Worm (Caenorhabditis elegans) whole organism, L2 larva: Measurements from ENCODE around the gene nas-10.

Source experiments
- F13H6.1 ChIP-seq: sonication (generic microtip); optimal IDR thresholded peaks from 2 replicates; lab custom pipeline; 2016; ENCODE audit warnings: missing genetic modification characterization, missing compliant biosample characterization
- ZK546.5 ChIP-seq: sonication (generic microtip); optimal IDR thresholded peaks from 2 replicates; lab custom pipeline; 2017; ENCODE audit warnings: missing biosample characterization, missing genetic modification characterization
- alr-1 ChIP-seq: fragments of 150-350 bp; optimal IDR thresholded peaks from 2 replicates; lab custom pipeline; 2014; ENCODE audit warnings: missing biosample characterization, missing genetic modification characterization
- aly-2 ChIP-seq: fragments of 150-350 bp; optimal IDR thresholded peaks from 2 replicates; lab custom pipeline; 2014; ENCODE audit warnings: missing biosample characterization, missing genetic modification characterization
- crh-2 ChIP-seq: sonication (generic microtip); optimal IDR thresholded peaks from 2 replicates; lab custom pipeline; 2017; ENCODE audit warnings: missing biosample characterization, missing genetic modification characterization
- egl-27 ChIP-seq: sonication (generic microtip); optimal IDR thresholded peaks from 3 replicates; lab custom pipeline; 2017; ENCODE audit warnings: missing biosample characterization, missing genetic modification reagents, missing genetic modification characterization
- fos-1 ChIP-seq: fragments of 150-350 bp; optimal IDR thresholded peaks from 2 replicates; lab custom pipeline; 2014; ENCODE audit warnings: missing biosample characterization, missing genetic modification characterization
- lin-11 ChIP-seq: fragments of 150-350 bp; sonication (generic microtip); optimal IDR thresholded peaks from 2 replicates; lab custom pipeline; 2014; ENCODE audit warnings: missing biosample characterization, missing genetic modification characterization, inconsistent platforms, mixed read lengths
- nhr-12 ChIP-seq: fragments of 150-350 bp; optimal IDR thresholded peaks from 2 replicates; lab custom pipeline; 2014; ENCODE audit warnings: missing biosample characterization, missing genetic modification characterization
- nhr-77 ChIP-seq: fragments of 150-350 bp; optimal IDR thresholded peaks from 2 replicates; lab custom pipeline; 2014; ENCODE audit warnings: missing biosample characterization, missing genetic modification characterization
- skn-1 ChIP-seq: sonication (generic microtip); optimal IDR thresholded peaks from 2 replicates; lab custom pipeline; 2017; ENCODE audit warnings: missing biosample characterization, missing genetic modification characterization
- sma-9 ChIP-seq, 2 experiments: fragments of 150-350 bp in 1 of 2; sonication (generic microtip) in 1 of 2; optimal IDR thresholded peaks; 2 replicates each; lab custom pipeline; 2014 to 2016; ENCODE audit warnings: missing genetic modification characterization in 2 of 2, mild to moderate bottlenecking in 1 of 2, missing biosample characterization in 1 of 2, missing compliant biosample characterization in 1 of 2, missing genetic modification reagents in 1 of 2, moderate library complexity in 1 of 2
- unc-62 ChIP-seq: fragments of 150-350 bp; optimal IDR thresholded peaks from 2 replicates; lab custom pipeline; 2014; ENCODE audit warnings: missing biosample characterization, missing genetic modification reagents, missing genetic modification characterization
- ztf-11 ChIP-seq: sonication (generic microtip); optimal IDR thresholded peaks from 2 replicates; lab custom pipeline; 2017; ENCODE audit warnings: missing biosample characterization, missing genetic modification characterization

ce11 chrX:10919613-10920012 lies 43.7 kb downstream of the nas-10 start, which contains the start of gene nstp-9:
- TF ChIP-seq nhr-77 (tag; lab: Kevin White, UChicago), result no peak
- TF ChIP-seq ztf-11 (tag; lab: Kevin White, UChicago), result no peak
- no peak for TF ChIP-seq F13H6.1 (tag; lab: Kevin White, UChicago)
- TF ChIP-seq alr-1 (tag; lab: Kevin White, UChicago), result no peak
- TF ChIP-seq nhr-12, result no peak
- no peak for TF ChIP-seq aly-2 (tag; lab: Kevin White, UChicago)
- no peak for TF ChIP-seq unc-62 (GFP tag; lab: Kevin White, UChicago)
- no peak for TF ChIP-seq egl-27
- no peak for TF ChIP-seq ZK546.5
- TF ChIP-seq crh-2 (tag; lab: Kevin White, UChicago), result no peak
- TF ChIP-seq lin-11 (tag; lab: Kevin White, UChicago), result no peak
- no peak for TF ChIP-seq fos-1 (tag; lab: Kevin White, UChicago)
- TF ChIP-seq sma-9 (GFP tag; optimal IDR thresholded peaks at IDR 0.05; lab: Kevin White, UChicago), result no peak
- no peak for TF ChIP-seq sma-9 (tag; optimal IDR thresholded peaks at IDR 0.05; lab: Kevin White, UChicago)
- TF ChIP-seq skn-1 (tag; lab: Kevin White, UChicago), result no peak
